Worm (Caenorhabditis elegans) whole organism, L4/young adult: Measurements from ENCODE around the gene ugt-15.

ENCODE experiments used
- W03F9.2 ChIP-seq: fragments of 150-350 bp; optimal IDR thresholded peaks from 2 replicates; lab custom pipeline; 2014; ENCODE audit warnings: missing biosample characterization, missing genetic modification characterization
- dao-5 ChIP-seq: sonication (generic microtip); optimal IDR thresholded peaks from 2 replicates; lab custom pipeline; 2016; ENCODE audit warnings: missing genotype, missing genetic modification characterization, moderate library complexity, missing compliant biosample characterization

ce11 chrV:12811126-12811525 is 16.2 kb upstream of the ugt-15 start, which contains the start of gene ZC443.2:
- no peak for TF ChIP-seq dao-5 (tag; lab: Kevin White, UChicago)
- TF ChIP-seq W03F9.2, result no peak
